Worm (Caenorhabditis elegans): Measurements from ENCODE around the gene ccep-135.

DNA sequence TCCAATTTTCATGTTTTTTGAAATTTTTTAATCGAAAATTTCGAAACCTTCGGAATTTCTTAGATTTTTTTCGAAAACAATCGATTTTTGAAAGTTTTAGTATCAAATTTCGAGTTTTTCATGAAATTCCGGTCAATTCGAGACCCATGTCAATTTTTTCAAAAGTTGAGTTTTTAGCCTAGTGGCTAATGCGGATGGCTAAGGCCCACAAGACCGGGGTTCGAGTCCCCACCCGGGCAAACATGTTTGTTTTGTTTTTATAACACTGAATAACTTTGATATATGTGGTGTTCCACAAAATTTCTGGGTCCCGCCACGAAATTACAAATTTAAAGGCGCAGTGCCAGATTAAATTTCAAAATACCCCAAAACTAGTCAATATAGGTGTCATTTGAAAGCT, 7.7 kb downstream of the ccep-135 start:
- TF ChIP-seq nhr-76 (tag; optimal IDR thresholded peaks at IDR 0.05) = no peak
- TF ChIP-seq hmg-11 (tag; optimal IDR thresholded peaks at IDR 0.05) = no peak
- TF ChIP-seq lin-39 (tag; optimal IDR thresholded peaks at IDR 0.05) = no peak
- TF ChIP-seq aly-2 (tag; optimal IDR thresholded peaks at IDR 0.05) = no peak
- no peak for TF ChIP-seq nhr-12 (tag; optimal IDR thresholded peaks at IDR 0.05)
- no peak for TF ChIP-seq nhr-25 (tag; optimal IDR thresholded peaks at IDR 0.05)
- no peak for TF ChIP-seq ama-1 (optimal IDR thresholded peaks at IDR 0.05)
- no peak for TF ChIP-seq ceh-9 (tag; optimal IDR thresholded peaks at IDR 0.05)
- no peak for TF ChIP-seq jun-1 (tag; optimal IDR thresholded peaks at IDR 0.05)
- TF ChIP-seq pha-4 (tag; optimal IDR thresholded peaks at IDR 0.05) = no peak

Measured in whole organism, L3 larva.